Worm (Caenorhabditis elegans) whole organism, L3 larva: Measurements from ENCODE around the gene let-756.
A peak's percentile ranks its signal among the peaks of the same experiment; 100 is the strongest.

Experiments
- ceh-82 ChIP-seq: fragments of 150-350 bp; optimal IDR thresholded peaks from 2 replicates; lab custom pipeline; 2014; ENCODE audit warnings: missing biosample characterization, missing genetic modification characterization
- nhr-237 ChIP-seq: fragments of 150-350 bp; optimal IDR thresholded peaks from 2 replicates; lab custom pipeline; 2014; ENCODE audit warnings: missing biosample characterization, missing genetic modification characterization
- nhr-43 ChIP-seq: sonication (generic microtip); optimal IDR thresholded peaks from 2 replicates; lab custom pipeline; 2016; ENCODE audit warnings: mild to moderate bottlenecking, missing genetic modification characterization, missing compliant biosample characterization; ENCODE audit not compliant: poor library complexity, severe bottlenecking
- nhr-76 ChIP-seq: fragments of 150-350 bp; sonication (generic microtip); optimal IDR thresholded peaks from 5 replicates; lab custom pipeline; 2014; ENCODE audit warnings: missing biosample characterization, missing genetic modification characterization
- pha-4 ChIP-seq: fragments of 150-350 bp; optimal IDR thresholded peaks from 2 replicates; lab custom pipeline; 2014; ENCODE audit warnings: missing biosample characterization, missing genetic modification reagents, missing genetic modification characterization
- unc-62 ChIP-seq: fragments of 150-350 bp; sonication (generic microtip); optimal IDR thresholded peaks from 4 replicates; lab custom pipeline; 2014; ENCODE audit warnings: missing biosample characterization, missing genetic modification reagents, missing genetic modification characterization
- ztf-11 ChIP-seq: fragments of 150-350 bp; optimal IDR thresholded peaks from 2 replicates; lab custom pipeline; 2014; ENCODE audit warnings: missing biosample characterization, missing genetic modification characterization

DNA sequence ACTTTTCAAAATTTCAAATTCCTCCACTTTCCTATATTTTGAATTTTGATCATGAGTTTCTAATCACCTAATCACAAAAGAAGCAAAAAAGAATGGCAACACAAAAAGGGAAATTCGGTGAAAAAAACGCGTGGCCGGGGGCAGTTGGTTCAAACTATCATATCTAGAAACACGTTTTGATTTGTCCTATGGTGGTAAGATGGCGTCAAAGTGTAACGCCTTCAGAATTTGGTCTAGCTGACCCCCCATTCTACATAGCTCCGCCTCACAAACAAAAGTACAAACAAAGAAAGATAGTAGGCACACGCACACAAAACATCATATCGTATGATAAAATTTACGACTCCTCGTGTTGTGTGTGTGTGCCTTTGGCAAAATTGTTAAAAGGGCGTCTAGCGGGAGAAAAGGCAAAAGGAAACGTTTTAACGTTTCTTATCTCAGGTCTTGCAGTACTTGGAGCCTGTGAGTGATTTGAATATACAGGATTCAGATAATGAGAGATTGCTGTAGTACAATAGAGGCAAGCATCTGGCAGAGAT lies 15.1 kb downstream of the let-756 start:
- TF ChIP-seq ceh-82 (tag; lab: Kevin White, UChicago) (no peak), ztf-11 (no peak), nhr-76 (tag; lab: Kevin White, UChicago) (no peak), nhr-237 (tag; lab: Kevin White, UChicago) (no peak), pha-4 (tag; lab: Kevin White, UChicago) (peak; percentile 19), nhr-43 (tag; lab: Kevin White, UChicago) (peak; percentile 72), unc-62 (no peak)
